Worm (Caenorhabditis elegans) whole organism, late embryonic: ENCODE measurements around the gene srpa-72.

Experiments
- ama-1 ChIP-seq: fragments of 150-350 bp; optimal IDR thresholded peaks from 2 replicates; lab custom pipeline; 2014
- ceh-30 ChIP-seq: fragments of 150-350 bp; optimal IDR thresholded peaks from 2 replicates; lab custom pipeline; 2014; ENCODE audit warnings: missing biosample characterization, missing genetic modification characterization
- nfya-1 ChIP-seq: sonication (generic microtip); optimal IDR thresholded peaks from 2 replicates; lab custom pipeline; 2017; ENCODE audit warnings: missing genetic modification characterization, mild to moderate bottlenecking, missing compliant biosample characterization, antibody characterized with exemption, moderate library complexity
- nhr-11 ChIP-seq: fragments of 150-350 bp; optimal IDR thresholded peaks from 2 replicates; lab custom pipeline; 2014; ENCODE audit warnings: missing biosample characterization, missing genetic modification characterization
- pha-4 ChIP-seq: fragments of 150-350 bp; optimal IDR thresholded peaks from 2 replicates; lab custom pipeline; 2018; ENCODE audit warnings: missing biosample characterization, missing genetic modification reagents, missing genetic modification characterization
- pqm-1 ChIP-seq: sonication (generic microtip); optimal IDR thresholded peaks from 2 replicates; lab custom pipeline; 2016; ENCODE audit warnings: missing genetic modification characterization, missing compliant biosample characterization
- rnt-1 ChIP-seq: sonication (generic microtip); optimal IDR thresholded peaks from 2 replicates; lab custom pipeline; 2016; ENCODE audit warnings: missing genetic modification characterization, missing compliant biosample characterization
- sox-4 ChIP-seq: sonication (generic microtip); optimal IDR thresholded peaks from 2 replicates; lab custom pipeline; 2017; ENCODE audit warnings: mild to moderate bottlenecking, missing genetic modification characterization, inconsistent platforms, missing compliant biosample characterization
- unc-55 ChIP-seq: sonication (generic microtip); optimal IDR thresholded peaks from 2 replicates; lab custom pipeline; 2017; ENCODE audit warnings: missing biosample characterization, missing genetic modification reagents, missing genetic modification characterization

DNA sequence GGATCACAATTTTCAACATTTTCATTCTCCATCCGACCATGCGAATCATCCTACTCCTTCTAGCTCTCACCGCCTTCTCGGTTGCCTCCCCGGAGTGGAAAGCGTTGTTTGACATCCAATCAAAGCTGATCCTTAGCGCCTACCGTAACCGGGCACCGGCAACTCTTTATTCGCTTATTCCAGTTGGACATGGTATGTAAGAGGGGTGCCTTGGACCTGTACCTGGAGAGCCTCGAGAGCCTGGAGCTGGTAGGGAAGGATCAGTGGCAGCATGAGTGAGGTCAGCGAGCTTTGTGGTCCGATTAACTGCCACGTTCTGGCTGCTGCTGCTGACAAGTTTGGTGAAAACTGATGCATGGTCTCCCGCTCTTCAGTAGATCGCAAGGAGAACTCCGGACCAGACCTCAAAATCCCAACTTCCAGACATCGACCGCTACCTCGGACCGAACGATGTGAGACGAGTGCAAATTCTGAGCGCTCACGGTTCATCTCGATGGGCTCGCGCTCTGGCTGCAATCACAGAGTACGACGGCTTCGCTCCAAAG is 40.6 kb downstream of the srpa-72 start, which contains the start of gene K12H6.8:
- TF ChIP-seq ama-1 (lab: Kevin White, UChicago): no peak
- no peak for TF ChIP-seq ceh-30 (tag; lab: Kevin White, UChicago)
- no peak for TF ChIP-seq unc-55
- no peak for TF ChIP-seq nhr-11 (tag; lab: Kevin White, UChicago)
- no peak for TF ChIP-seq sox-4 (tag; lab: Kevin White, UChicago)
- TF ChIP-seq pha-4 (tag; lab: Kevin White, UChicago): no peak
- no peak for TF ChIP-seq pqm-1
- TF ChIP-seq rnt-1 (tag; lab: Kevin White, UChicago): no peak
- TF ChIP-seq nfya-1: no peak
